Fruit fly (Drosophila melanogaster) whole organism: ENCODE data around the gene Atac3.

Experiments
- Dll ChIP-seq: fragments of >200 bp; optimal IDR thresholded peaks from 2 replicates; lab custom pipeline; 2017
- EcR ChIP-seq, 2 experiments: fragments of >200 bp; optimal IDR thresholded peaks; 2 replicates each; lab custom pipeline; 2017; ENCODE audit warnings: missing biosample characterization in 2 of 2, missing genetic modification characterization in 2 of 2, missing genetic modification reagents in 2 of 2
- pan ChIP-seq: fragments of >200 bp; optimal IDR thresholded peaks from 2 replicates; lab custom pipeline; 2017
- psq ChIP-seq: fragments of >200 bp; optimal IDR thresholded peaks from 2 replicates; lab custom pipeline; 2017

DNA sequence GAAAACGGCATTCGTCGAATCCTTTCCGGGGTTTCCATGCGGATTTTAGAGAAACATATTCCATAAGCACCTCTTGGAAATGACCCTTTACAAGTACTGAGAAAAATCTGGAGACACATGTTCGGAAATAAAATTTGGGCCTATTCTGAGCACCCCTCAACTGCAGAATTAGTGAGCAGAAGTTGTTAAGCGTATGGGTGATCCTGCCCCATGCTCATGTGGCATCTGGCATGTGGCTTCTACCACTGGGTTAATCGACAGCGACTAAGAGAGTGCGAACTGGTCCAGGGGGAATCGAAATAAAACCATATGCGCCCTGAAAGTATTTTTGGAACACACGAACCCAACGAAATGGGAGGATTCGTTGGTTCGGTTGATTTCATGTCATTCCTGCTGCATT is 7.0 kb downstream of the Atac3 start:
- no peak for TF ChIP-seq EcR (GFP tag; optimal IDR thresholded peaks at IDR 0.05; lab: Kevin White, UChicago)
- TF ChIP-seq psq, result no peak
- TF ChIP-seq Dll, result no peak
- no peak for TF ChIP-seq pan (lab: Kevin White, UChicago)
